Fruit fly (Drosophila melanogaster) whole organism, embryonic: ENCODE measurements around the gene CG10492.

Source experiments
- Atf-2 ChIP-seq: fragments of 200-800 bp; sonication (Bioruptor generic); optimal IDR thresholded peaks from 2 replicates; lab custom pipeline; 2016; ENCODE audit warnings: missing biosample characterization, missing genetic modification characterization
- B-H1 ChIP-seq: fragments of 200-800 bp; sonication (Bioruptor generic); IDR thresholded peaks from 3 replicates; pipeline ENCODE4 v1.3.6; 2022; ENCODE audit warnings: missing biosample characterization, missing genetic modification characterization
- CG10147 ChIP-seq: fragments of 200-800 bp; sonication (Bioruptor generic); optimal IDR thresholded peaks from 2 replicates; lab custom pipeline; 2019; ENCODE audit warnings: missing biosample characterization, mild to moderate bottlenecking, missing genetic modification characterization, moderate library complexity
- CG13287 ChIP-seq: fragments of 200-800 bp; sonication (Bioruptor generic); IDR thresholded peaks from 2 replicates; pipeline ENCODE4 v1.3.6; 2022; ENCODE audit warnings: missing biosample characterization, missing genetic modification characterization; ENCODE audit not compliant: partially characterized antibody
- CG14014 ChIP-seq: fragments of 200-800 bp; sonication (Bioruptor generic); IDR thresholded peaks from 2 replicates; pipeline ENCODE4 v1.3.6; 2022; ENCODE audit warnings: missing biosample characterization, missing genetic modification characterization
- CG14667 ChIP-seq: fragments of 200-800 bp; sonication (Bioruptor generic); IDR thresholded peaks from 2 replicates; pipeline ENCODE4 v1.3.6; 2022; ENCODE audit warnings: missing biosample characterization, missing genetic modification characterization
- CG16815 ChIP-seq: fragments of 200-800 bp; sonication (Bioruptor generic); optimal IDR thresholded peaks from 3 replicates; lab custom pipeline; 2017; ENCODE audit warnings: missing biosample characterization, mild to moderate bottlenecking, missing genetic modification characterization
- CG1792 ChIP-seq: fragments of 200-800 bp; sonication (Bioruptor generic); optimal IDR thresholded peaks from 2 replicates; lab custom pipeline; 2016; ENCODE audit warnings: missing biosample characterization, missing genetic modification characterization
- CG18262 ChIP-seq: fragments of 200-800 bp; optimal IDR thresholded peaks from 3 replicates; lab custom pipeline; 2019; ENCODE audit warnings: missing biosample characterization, mild to moderate bottlenecking, missing genetic modification characterization, moderate library complexity
- CG4707 ChIP-seq: fragments of 200-800 bp; sonication (Bioruptor generic); optimal IDR thresholded peaks from 2 replicates; lab custom pipeline; 2018; ENCODE audit warnings: missing biosample characterization, mild to moderate bottlenecking, missing genetic modification characterization, moderate library complexity
- CG5245 ChIP-seq: fragments of 200-800 bp; sonication (Bioruptor generic); optimal IDR thresholded peaks from 3 replicates; lab custom pipeline; 2016; ENCODE audit warnings: missing biosample characterization, missing genetic modification characterization
- CG7372 ChIP-seq: fragments of 200-800 bp; sonication (Bioruptor generic); IDR thresholded peaks from 2 replicates; pipeline ENCODE4 v1.3.6; 2022; ENCODE audit warnings: missing biosample characterization, missing genetic modification characterization
- CG8290 ChIP-seq, 3 experiments: fragments of 200-800 bp; sonication (Bioruptor generic); optimal IDR thresholded peaks; 2 replicates each; lab custom pipeline; 2016 to 2019; ENCODE audit warnings: missing biosample characterization in 3 of 3, missing genetic modification characterization in 3 of 3, mild to moderate bottlenecking in 2 of 3, moderate library complexity in 1 of 3
- CG9215 ChIP-seq: fragments of 200-800 bp; sonication (Bioruptor generic); IDR thresholded peaks from 2 replicates; pipeline ENCODE4 v1.3.6; 2022; ENCODE audit warnings: missing biosample characterization, missing genetic modification characterization
- CG9727 ChIP-seq: fragments of 200-800 bp; sonication (Bioruptor generic); optimal IDR thresholded peaks from 3 replicates; lab custom pipeline; 2017; ENCODE audit warnings: missing biosample characterization, mild to moderate bottlenecking, missing genetic modification characterization
- CG9932 ChIP-seq: fragments of 200-800 bp; sonication (Bioruptor generic); IDR thresholded peaks from 2 replicates; pipeline ENCODE4 v1.3.6; 2022; ENCODE audit warnings: missing biosample characterization, missing genetic modification characterization
- Doc3 ChIP-seq: fragments of 200-800 bp; sonication (Bioruptor generic); IDR thresholded peaks from 3 replicates; pipeline ENCODE4 v1.3.6; 2022; ENCODE audit warnings: missing biosample characterization, missing genetic modification characterization; ENCODE audit not compliant: partially characterized antibody
- Dp ChIP-seq: fragments of 200-800 bp; sonication (Bioruptor generic); optimal IDR thresholded peaks from 2 replicates; lab custom pipeline; 2018; ENCODE audit warnings: missing biosample characterization, mild to moderate bottlenecking, missing genetic modification characterization, moderate library complexity
- E2f1 ChIP-seq: fragments of 200-800 bp; sonication (Bioruptor generic); IDR thresholded peaks from 2 replicates; pipeline ENCODE4 v1.3.6; 2022; ENCODE audit warnings: missing biosample characterization, missing genetic modification characterization
- H2.0 ChIP-seq: fragments of 200-800 bp; sonication (Bioruptor generic); IDR thresholded peaks from 2 replicates; pipeline ENCODE4 v1.3.6; 2022; ENCODE audit warnings: missing biosample characterization, missing genetic modification characterization
- Mad ChIP-seq: fragments of 200-800 bp; sonication (Bioruptor generic); optimal IDR thresholded peaks from 2 replicates; lab custom pipeline; 2016; ENCODE audit warnings: missing biosample characterization, missing genetic modification characterization
- Max ChIP-seq: fragments of 200-800 bp; sonication (Bioruptor generic); optimal IDR thresholded peaks from 2 replicates; lab custom pipeline; 2016; ENCODE audit warnings: missing biosample characterization, mild to moderate bottlenecking, missing genetic modification characterization
- Med ChIP-seq: fragments of 200-800 bp; sonication (Bioruptor generic); peaks from one replicate; lab custom pipeline; 2016; ENCODE audit warnings: missing biosample characterization, missing genetic modification characterization, mild to moderate bottlenecking, inconsistent platforms, moderate library complexity
- Mrtf ChIP-seq: fragments of 200-800 bp; sonication (Bioruptor generic); IDR thresholded peaks from 3 replicates; pipeline ENCODE4 v1.3.6; 2022; ENCODE audit warnings: missing biosample characterization, missing genetic modification characterization
- NC2α ChIP-seq: fragments of 200-800 bp; sonication (Bioruptor generic); optimal IDR thresholded peaks from 2 replicates; lab custom pipeline; 2016; ENCODE audit warnings: missing biosample characterization, missing genetic modification characterization
- NFAT ChIP-seq: fragments of 200-800 bp; sonication (Bioruptor generic); IDR thresholded peaks from 2 replicates; pipeline ENCODE4 v1.3.6; 2022; ENCODE audit warnings: missing biosample characterization, missing genetic modification characterization
- Nf-YC ChIP-seq: fragments of 200-800 bp; optimal IDR thresholded peaks from 3 replicates; lab custom pipeline; 2019; ENCODE audit warnings: missing biosample characterization, mild to moderate bottlenecking, missing genetic modification characterization, moderate library complexity
- NfI ChIP-seq: fragments of 200-800 bp; sonication (Bioruptor generic); optimal IDR thresholded peaks from 3 replicates; lab custom pipeline; 2018; ENCODE audit warnings: missing biosample characterization, mild to moderate bottlenecking, missing genetic modification characterization, moderate library complexity
- Usf ChIP-seq: fragments of 200-800 bp; sonication (Bioruptor generic); optimal IDR thresholded peaks from 2 replicates; lab custom pipeline; 2017; ENCODE audit warnings: missing genotype, missing biosample characterization, missing genetic modification characterization
- ab ChIP-seq: fragments of 200-800 bp; sonication (Bioruptor generic); optimal IDR thresholded peaks from 2 replicates; lab custom pipeline; 2016; ENCODE audit warnings: missing biosample characterization, missing genetic modification characterization
- abd-A ChIP-seq: fragments of 200-800 bp; sonication (Bioruptor generic); optimal IDR thresholded peaks from 3 replicates; lab custom pipeline; 2019; ENCODE audit warnings: missing biosample characterization, mild to moderate bottlenecking, missing genetic modification characterization, moderate library complexity
- amos ChIP-seq: fragments of 200-800 bp; sonication (Bioruptor generic); IDR thresholded peaks from 2 replicates; pipeline ENCODE4 v1.3.6; 2022; ENCODE audit warnings: missing biosample characterization, missing genetic modification characterization; ENCODE audit not compliant: partially characterized antibody
- bbx ChIP-seq: fragments of 200-800 bp; sonication (Bioruptor generic); IDR thresholded peaks from 2 replicates; pipeline ENCODE4 v1.3.6; 2022; ENCODE audit warnings: missing biosample characterization, missing genetic modification characterization; ENCODE audit not compliant: partially characterized antibody
- bsh ChIP-seq, 2 experiments: fragments of 200-800 bp; sonication (Bioruptor generic); optimal IDR thresholded peaks; 2 replicates each; lab custom pipeline; 2017 to 2018; ENCODE audit warnings: mild to moderate bottlenecking in 2 of 2, missing biosample characterization in 2 of 2, missing genetic modification characterization in 2 of 2, moderate library complexity in 1 of 2
- corto ChIP-seq: fragments of 200-800 bp; sonication (Bioruptor generic); optimal IDR thresholded peaks from 2 replicates; lab custom pipeline; 2016; ENCODE audit warnings: missing biosample characterization, mild to moderate bottlenecking, missing genetic modification characterization, moderate library complexity
- crc ChIP-seq: fragments of 200-800 bp; sonication (Bioruptor generic); optimal IDR thresholded peaks from 2 replicates; lab custom pipeline; 2016; ENCODE audit warnings: missing biosample characterization, missing genetic modification characterization
- da ChIP-seq: fragments of 200-800 bp; sonication (Bioruptor generic); optimal IDR thresholded peaks from 2 replicates; lab custom pipeline; 2016; ENCODE audit warnings: missing biosample characterization, missing genetic modification characterization
- dimm ChIP-seq: fragments of 200-800 bp; sonication (Bioruptor generic); IDR thresholded peaks from 2 replicates; pipeline ENCODE4 v1.3.6; 2022; ENCODE audit warnings: missing biosample characterization, missing genetic modification characterization
- dysf ChIP-seq: fragments of 200-800 bp; sonication (Bioruptor generic); IDR thresholded peaks from 3 replicates; pipeline ENCODE4 v1.3.6; 2022; ENCODE audit warnings: missing biosample characterization, missing genetic modification characterization
- gt ChIP-seq: fragments of 200-800 bp; sonication (Bioruptor generic); IDR thresholded peaks from 2 replicates; pipeline ENCODE4 v1.3.6; 2022; ENCODE audit warnings: missing biosample characterization, missing genetic modification characterization
- her ChIP-seq: fragments of 200-800 bp; sonication (Bioruptor generic); optimal IDR thresholded peaks from 2 replicates; lab custom pipeline; 2016; ENCODE audit warnings: missing biosample characterization, missing genetic modification characterization
- lbe ChIP-seq: fragments of 200-800 bp; sonication (Bioruptor generic); optimal IDR thresholded peaks from 2 replicates; lab custom pipeline; 2016; ENCODE audit warnings: missing biosample characterization, mild to moderate bottlenecking, missing genetic modification characterization
- mld ChIP-seq: fragments of 200-800 bp; sonication (Bioruptor generic); IDR thresholded peaks from 3 replicates; pipeline ENCODE4 v1.3.6; 2022; ENCODE audit warnings: missing biosample characterization, missing genetic modification characterization; ENCODE audit not compliant: partially characterized antibody
- nom ChIP-seq: fragments of 200-800 bp; sonication (Bioruptor generic); optimal IDR thresholded peaks from 2 replicates; lab custom pipeline; 2017; ENCODE audit warnings: missing biosample characterization, missing genetic modification characterization, mild to moderate bottlenecking, moderate library complexity, missing genetic modification reagents
- pfk ChIP-seq: fragments of 200-800 bp; sonication (Bioruptor generic); optimal IDR thresholded peaks from 2 replicates; lab custom pipeline; 2018; ENCODE audit warnings: missing biosample characterization, mild to moderate bottlenecking, missing genetic modification characterization, moderate library complexity
- phol ChIP-seq: fragments of 200-800 bp; sonication (Bioruptor generic); optimal IDR thresholded peaks from 3 replicates; lab custom pipeline; 2018; ENCODE audit warnings: missing biosample characterization, mild to moderate bottlenecking, missing genetic modification characterization, moderate library complexity
- sug ChIP-seq: fragments of 200-800 bp; optimal IDR thresholded peaks from 2 replicates; lab custom pipeline; 2019; ENCODE audit warnings: missing biosample characterization, mild to moderate bottlenecking, missing genetic modification characterization, moderate library complexity
- tgo ChIP-seq: fragments of 200-800 bp; sonication (Bioruptor generic); IDR thresholded peaks from 3 replicates; pipeline ENCODE4 v1.3.6; 2022; ENCODE audit warnings: missing biosample characterization, missing genetic modification characterization
- trh ChIP-seq: fragments of 200-800 bp; sonication (Bioruptor generic); optimal IDR thresholded peaks from 2 replicates; lab custom pipeline; 2016; ENCODE audit warnings: missing biosample characterization, missing genetic modification characterization
- zen ChIP-seq: fragments of 200-800 bp; sonication (Bioruptor generic); optimal IDR thresholded peaks from 3 replicates; lab custom pipeline; 2018; ENCODE audit warnings: missing biosample characterization, mild to moderate bottlenecking, missing genetic modification characterization, moderate library complexity

The CG10492 gene

dm6 chr2L:19009130-19009529 lies 44.7 kb upstream of the CG10492 start, which contains the start of gene RpL30 (continued):
- TF ChIP-seq Nf-YC (tag; lab: Kevin White, UChicago) (peak; percentile 73), B-H1 (GFP tag; lab: Robert Waterston, UW) (peak; percentile 62; the same call in 1 of the 3 replicates), NfI (peak; percentile 93), bbx (peak; percentile 63), ab (GFP tag; lab: Kevin White, UChicago) (peak; percentile 35), Mad (GFP tag; lab: Kevin White, UChicago) (peak; percentile 91), Doc3 (GFP tag; lab: Robert Waterston, UW) (peak; percentile 26; the same call in 1 of the 3 replicates), amos (GFP tag; lab: Robert Waterston, UW) (peak; percentile 69), Mrtf (GFP tag; lab: Robert Waterston, UW) (peak; percentile 57; the same call in 2 of the 3 replicates), Med (GFP tag; lab: Kevin White, UChicago) (peak; percentile 99), her (GFP tag; lab: Kevin White, UChicago) (peak; percentile 94), CG4707 (GFP tag; lab: Kevin White, UChicago) (peak; percentile 94), Usf (GFP tag; lab: Kevin White, UChicago) (peak; percentile 80), E2f1 (GFP tag; lab: Robert Waterston, UW) (peak; percentile 75), dimm (GFP tag; lab: Robert Waterston, UW) (peak; percentile 50; the same call in 1 of the 2 replicates), gt (GFP tag; lab: Robert Waterston, UW) (0 out of 2 replicates have a peak, but pooled peaks have one; percentile 43), CG18262 (peak; percentile 79), lbe (GFP tag; lab: Kevin White, UChicago) (peak; percentile 87), Atf-2 (GFP tag; lab: Kevin White, UChicago) (peak; percentile 66), nom (GFP tag; lab: Kevin White, UChicago) (peak; percentile 95), corto (GFP tag; lab: Kevin White, UChicago) (no peak), sug (tag; lab: Kevin White, UChicago) (peak; percentile 89), CG16815 (GFP tag; lab: Kevin White, UChicago) (peak; percentile 59), zen (tag; lab: Kevin White, UChicago) (peak; percentile 87), CG9215 (GFP tag; lab: Robert Waterston, UW) (peak; percentile 60), Dp (peak; percentile 95), trh (GFP tag; lab: Kevin White, UChicago) (peak; percentile 80), bsh (GFP tag; optimal IDR thresholded peaks at IDR 0.05; lab: Kevin White, UChicago) (peak; percentile 81 to 82), Max (GFP tag; lab: Kevin White, UChicago) (peak; percentile 95), pfk (peak; percentile 83), CG13287 (peak; percentile 82), CG8290 (GFP tag; optimal IDR thresholded peaks at IDR 0.05; lab: Kevin White, UChicago) (peak; percentile 90), CG8290 (tag; optimal IDR thresholded peaks at IDR 0.05; lab: Kevin White, UChicago) (peak; percentile 84 to 98), NC2α (peak; percentile 91), NFAT (GFP tag; lab: Robert Waterston, UW) (peak; percentile 86), CG14014 (GFP tag; lab: Robert Waterston, UW) (peak; percentile 90), H2.0 (GFP tag; lab: Robert Waterston, UW) (peak; percentile 84), abd-A (tag; lab: Kevin White, UChicago) (peak; percentile 93), CG10147 (peak; percentile 85), mld (GFP tag; lab: Robert Waterston, UW) (no peak), tgo (GFP tag; lab: Robert Waterston, UW) (peak; percentile 81), da (GFP tag; lab: Kevin White, UChicago) (peak; percentile 88), CG9727 (GFP tag; lab: Kevin White, UChicago) (peak; percentile 95), CG5245 (GFP tag; lab: Kevin White, UChicago) (peak; percentile 80), crc (GFP tag; lab: Kevin White, UChicago) (peak; percentile 83), CG9932 (GFP tag; lab: Robert Waterston, UW) (peak; percentile 86), phol (peak; percentile 91), CG1792 (GFP tag; lab: Kevin White, UChicago) (peak; percentile 83), CG14667 (GFP tag; lab: Robert Waterston, UW) (peak; percentile 54), dysf (GFP tag; lab: Robert Waterston, UW) (peak; percentile 84), CG7372 (GFP tag; lab: Robert Waterston, UW) (peak; percentile 43; the same call in 1 of the 2 replicates)
